Fruit fly (Drosophila melanogaster) whole organism, embryonic: ENCODE results near the gene Pfdn2.

Experiments
- Asciz ChIP-seq: fragments of 200-800 bp; sonication (Bioruptor generic); optimal IDR thresholded peaks from 2 replicates; lab custom pipeline; 2017; ENCODE audit warnings: missing biosample characterization, mild to moderate bottlenecking, missing genetic modification characterization, missing genetic modification reagents
- CG10267 ChIP-seq: fragments of 200-800 bp; sonication (Bioruptor generic); optimal IDR thresholded peaks from 2 replicates; lab custom pipeline; 2018; ENCODE audit warnings: missing biosample characterization, mild to moderate bottlenecking, missing genetic modification characterization, moderate library complexity
- CG10274 ChIP-seq: fragments of 200-800 bp; sonication (Bioruptor generic); optimal IDR thresholded peaks from 3 replicates; lab custom pipeline; 2017; ENCODE audit warnings: missing biosample characterization, mild to moderate bottlenecking, missing genetic modification characterization
- CG1233 ChIP-seq: fragments of 200-800 bp; sonication (Bioruptor generic); optimal IDR thresholded peaks from 4 replicates; lab custom pipeline; 2018; ENCODE audit warnings: missing biosample characterization, mild to moderate bottlenecking, missing genetic modification characterization
- CG13296 ChIP-seq: fragments of 200-800 bp; sonication (Bioruptor generic); optimal IDR thresholded peaks from 3 replicates; lab custom pipeline; 2018; ENCODE audit warnings: missing biosample characterization, mild to moderate bottlenecking, missing genetic modification characterization
- CG15269 ChIP-seq: fragments of 200-800 bp; sonication (Bioruptor generic); optimal IDR thresholded peaks from 2 replicates; lab custom pipeline; 2018; ENCODE audit warnings: missing biosample characterization, mild to moderate bottlenecking, missing genetic modification characterization, moderate library complexity
- CG15696 ChIP-seq: fragments of 200-800 bp; sonication (Bioruptor generic); optimal IDR thresholded peaks from 2 replicates; lab custom pipeline; 2019; ENCODE audit warnings: missing biosample characterization, mild to moderate bottlenecking, missing genetic modification characterization, moderate library complexity
- CG18262 ChIP-seq: fragments of 200-800 bp; optimal IDR thresholded peaks from 3 replicates; lab custom pipeline; 2019; ENCODE audit warnings: missing biosample characterization, mild to moderate bottlenecking, missing genetic modification characterization, moderate library complexity
- CG2116 ChIP-seq: fragments of 200-800 bp; sonication (Bioruptor generic); optimal IDR thresholded peaks from 3 replicates; lab custom pipeline; 2018; ENCODE audit warnings: missing biosample characterization, mild to moderate bottlenecking, missing genetic modification characterization
- CG2202 ChIP-seq: fragments of 200-800 bp; sonication (Bioruptor generic); optimal IDR thresholded peaks from 2 replicates; lab custom pipeline; 2018; ENCODE audit warnings: missing biosample characterization, mild to moderate bottlenecking, missing genetic modification characterization
- CG34422 ChIP-seq: fragments of 200-800 bp; sonication (Bioruptor generic); IDR thresholded peaks from 3 replicates; pipeline ENCODE4 v1.3.6; 2022; ENCODE audit warnings: missing biosample characterization, missing genetic modification characterization
- CG4360 ChIP-seq: fragments of 200-800 bp; sonication (Bioruptor generic); IDR thresholded peaks from 2 replicates; pipeline ENCODE4 v1.3.6; 2022; ENCODE audit warnings: missing biosample characterization, missing genetic modification characterization
- CG6683 ChIP-seq: fragments of 200-800 bp; sonication (Bioruptor generic); optimal IDR thresholded peaks from 2 replicates; lab custom pipeline; 2017; ENCODE audit warnings: missing biosample characterization, mild to moderate bottlenecking, missing genetic modification characterization, missing genetic modification reagents
- CG6813 ChIP-seq: fragments of 200-800 bp; sonication (Bioruptor generic); optimal IDR thresholded peaks from 2 replicates; lab custom pipeline; 2017; ENCODE audit warnings: missing biosample characterization, missing genetic modification characterization, mild to moderate bottlenecking, moderate library complexity, missing genetic modification reagents
- CG7745 ChIP-seq: fragments of 200-800 bp; sonication (Bioruptor generic); optimal IDR thresholded peaks from 2 replicates; lab custom pipeline; 2018; ENCODE audit warnings: missing biosample characterization, mild to moderate bottlenecking, missing genetic modification characterization, moderate library complexity
- CG7963 ChIP-seq: fragments of 200-800 bp; sonication (Bioruptor generic); IDR thresholded peaks from 3 replicates; pipeline ENCODE4 v1.3.6; 2022; ENCODE audit warnings: missing biosample characterization, missing genetic modification characterization; ENCODE audit not compliant: partially characterized antibody
- CG9215 ChIP-seq: fragments of 200-800 bp; sonication (Bioruptor generic); IDR thresholded peaks from 2 replicates; pipeline ENCODE4 v1.3.6; 2022; ENCODE audit warnings: missing biosample characterization, missing genetic modification characterization
- CG9876 ChIP-seq: fragments of 200-800 bp; sonication (Bioruptor generic); optimal IDR thresholded peaks from 2 replicates; lab custom pipeline; 2016; ENCODE audit warnings: missing biosample characterization, missing genetic modification characterization
- CHES-1-like ChIP-seq: fragments of 200-800 bp; sonication (Bioruptor generic); optimal IDR thresholded peaks from 2 replicates; lab custom pipeline; 2016; ENCODE audit warnings: missing biosample characterization, missing genetic modification characterization
- D19B ChIP-seq: fragments of 200-800 bp; sonication (Bioruptor generic); optimal IDR thresholded peaks from 2 replicates; lab custom pipeline; 2017; ENCODE audit warnings: missing biosample characterization, mild to moderate bottlenecking, missing genetic modification characterization
- Dbx ChIP-seq: fragments of 200-800 bp; sonication (Bioruptor generic); IDR thresholded peaks from 3 replicates; pipeline ENCODE4 v1.3.6; 2022; ENCODE audit warnings: missing biosample characterization, missing genetic modification characterization
- Dip2 ChIP-seq: fragments of 200-800 bp; sonication (Bioruptor generic); IDR thresholded peaks from 2 replicates; pipeline ENCODE4 v1.3.6; 2022; ENCODE audit warnings: missing biosample characterization, missing genetic modification characterization
- E2f2 ChIP-seq: fragments of 200-800 bp; sonication (Bioruptor generic); IDR thresholded peaks from 2 replicates; pipeline ENCODE4 v1.3.6; 2022; ENCODE audit warnings: missing biosample characterization, missing genetic modification characterization
- HLHmδ ChIP-seq: fragments of 200-800 bp; sonication (Bioruptor generic); optimal IDR thresholded peaks from 2 replicates; lab custom pipeline; 2018; ENCODE audit warnings: missing biosample characterization, mild to moderate bottlenecking, missing genetic modification characterization, moderate library complexity
- Med ChIP-seq: fragments of 200-800 bp; sonication (Bioruptor generic); peaks from one replicate; lab custom pipeline; 2016; ENCODE audit warnings: missing biosample characterization, missing genetic modification characterization, mild to moderate bottlenecking, inconsistent platforms, moderate library complexity
- Mes4 ChIP-seq: fragments of 200-800 bp; sonication (Bioruptor generic); optimal IDR thresholded peaks from 2 replicates; lab custom pipeline; 2016; ENCODE audit warnings: missing biosample characterization, missing genetic modification characterization
- Oaz ChIP-seq: fragments of 200-800 bp; sonication (Bioruptor generic); IDR thresholded peaks from 2 replicates; pipeline ENCODE4 v1.3.6; 2022; ENCODE audit warnings: missing biosample characterization, missing genetic modification characterization
- PHDP ChIP-seq: fragments of 200-800 bp; sonication (Bioruptor generic); optimal IDR thresholded peaks from 3 replicates; lab custom pipeline; 2018; ENCODE audit warnings: missing biosample characterization, mild to moderate bottlenecking, missing genetic modification characterization, moderate library complexity
- Sin3A ChIP-seq: fragments of >200 bp; optimal IDR thresholded peaks from 2 replicates; lab custom pipeline; 2018
- Sry-β ChIP-seq: fragments of 200-800 bp; sonication (Bioruptor generic); optimal IDR thresholded peaks from 2 replicates; lab custom pipeline; 2018; ENCODE audit warnings: missing biosample characterization, mild to moderate bottlenecking, missing genetic modification characterization, moderate library complexity
- Xrp1 ChIP-seq: fragments of 200-800 bp; sonication (Bioruptor generic); IDR thresholded peaks from 2 replicates; pipeline ENCODE4 v1.3.6; 2022; ENCODE audit warnings: missing biosample characterization, missing genetic modification characterization
- ab ChIP-seq: fragments of 200-800 bp; sonication (Bioruptor generic); optimal IDR thresholded peaks from 2 replicates; lab custom pipeline; 2016; ENCODE audit warnings: missing biosample characterization, missing genetic modification characterization
- ac ChIP-seq: fragments of 200-800 bp; sonication (Bioruptor generic); optimal IDR thresholded peaks from 3 replicates; lab custom pipeline; 2017; ENCODE audit warnings: missing biosample characterization, mild to moderate bottlenecking, missing genetic modification characterization
- aop ChIP-seq: fragments of 200-800 bp; sonication (Bioruptor generic); IDR thresholded peaks from 2 replicates; pipeline ENCODE4 v1.3.6; 2022; ENCODE audit warnings: missing biosample characterization, missing genetic modification characterization
- ash1 ChIP-seq: fragments of 200-800 bp; sonication (Bioruptor generic); optimal IDR thresholded peaks from 2 replicates; lab custom pipeline; 2018; ENCODE audit warnings: missing biosample characterization, mild to moderate bottlenecking, missing genetic modification characterization
- bcd ChIP-seq: fragments of 200-800 bp; sonication (Bioruptor generic); optimal IDR thresholded peaks from 2 replicates; lab custom pipeline; 2017; ENCODE audit warnings: missing biosample characterization, mild to moderate bottlenecking, missing genetic modification characterization
- cad ChIP-seq: fragments of >200 bp; optimal IDR thresholded peaks from 2 replicates; lab custom pipeline; 2017; ENCODE audit warnings: missing biosample characterization, missing genetic modification characterization
- dysf ChIP-seq: fragments of 200-800 bp; sonication (Bioruptor generic); IDR thresholded peaks from 3 replicates; pipeline ENCODE4 v1.3.6; 2022; ENCODE audit warnings: missing biosample characterization, missing genetic modification characterization
- fd102C ChIP-seq: fragments of 200-800 bp; sonication (Bioruptor generic); optimal IDR thresholded peaks from 2 replicates; lab custom pipeline; 2018; ENCODE audit warnings: missing biosample characterization, mild to moderate bottlenecking, missing genetic modification characterization, moderate library complexity
- fru ChIP-seq: fragments of >200 bp; optimal IDR thresholded peaks from 2 replicates; lab custom pipeline; 2017
- gce ChIP-seq: fragments of 200-800 bp; sonication (Bioruptor generic); IDR thresholded peaks from 3 replicates; pipeline ENCODE4 v1.3.6; 2022; ENCODE audit warnings: missing biosample characterization, missing genetic modification characterization
- gt ChIP-seq: fragments of 200-800 bp; sonication (Bioruptor generic); IDR thresholded peaks from 2 replicates; pipeline ENCODE4 v1.3.6; 2022; ENCODE audit warnings: missing biosample characterization, missing genetic modification characterization
- inv ChIP-seq: fragments of 200-800 bp; sonication (Bioruptor generic); IDR thresholded peaks from 2 replicates; pipeline ENCODE4 v1.3.6; 2022; ENCODE audit warnings: missing biosample characterization, missing genetic modification characterization; ENCODE audit not compliant: partially characterized antibody
- jigr1 ChIP-seq: fragments of 200-800 bp; sonication (Bioruptor generic); IDR thresholded peaks from 3 replicates; pipeline ENCODE4 v1.3.6; 2022; ENCODE audit warnings: missing biosample characterization, missing genetic modification characterization
- luna ChIP-seq: fragments of 200-800 bp; sonication (Bioruptor generic); optimal IDR thresholded peaks from 2 replicates; lab custom pipeline; 2016; ENCODE audit warnings: missing biosample characterization, missing genetic modification characterization
- maf-S ChIP-seq: fragments of 200-800 bp; sonication (Bioruptor generic); optimal IDR thresholded peaks from 2 replicates; lab custom pipeline; 2016; ENCODE audit warnings: missing biosample characterization, missing genetic modification characterization
- onecut ChIP-seq: fragments of 200-800 bp; sonication (Bioruptor generic); IDR thresholded peaks from 2 replicates; pipeline ENCODE4 v1.3.6; 2022; ENCODE audit warnings: missing biosample characterization, missing genetic modification characterization
- p53 ChIP-seq: fragments of 200-800 bp; sonication (Bioruptor generic); optimal IDR thresholded peaks from 2 replicates; lab custom pipeline; 2016; ENCODE audit warnings: missing biosample characterization, missing genetic modification characterization
- phol ChIP-seq: fragments of 200-800 bp; sonication (Bioruptor generic); optimal IDR thresholded peaks from 3 replicates; lab custom pipeline; 2018; ENCODE audit warnings: missing biosample characterization, mild to moderate bottlenecking, missing genetic modification characterization, moderate library complexity
- sob ChIP-seq: fragments of 200-800 bp; sonication (Bioruptor generic); IDR thresholded peaks from 2 replicates; pipeline ENCODE4 v1.3.6; 2022; ENCODE audit warnings: missing biosample characterization, missing genetic modification characterization
- usp ChIP-seq: fragments of >200 bp; optimal IDR thresholded peaks from 2 replicates; lab custom pipeline; 2017; ENCODE audit warnings: missing biosample characterization, missing genetic modification characterization
- wor ChIP-seq: fragments of 200-800 bp; sonication (Bioruptor generic); IDR thresholded peaks from 2 replicates; pipeline ENCODE4 v1.3.6; 2022; ENCODE audit warnings: missing biosample characterization, missing genetic modification characterization

Pfdn2 gene

DNA sequence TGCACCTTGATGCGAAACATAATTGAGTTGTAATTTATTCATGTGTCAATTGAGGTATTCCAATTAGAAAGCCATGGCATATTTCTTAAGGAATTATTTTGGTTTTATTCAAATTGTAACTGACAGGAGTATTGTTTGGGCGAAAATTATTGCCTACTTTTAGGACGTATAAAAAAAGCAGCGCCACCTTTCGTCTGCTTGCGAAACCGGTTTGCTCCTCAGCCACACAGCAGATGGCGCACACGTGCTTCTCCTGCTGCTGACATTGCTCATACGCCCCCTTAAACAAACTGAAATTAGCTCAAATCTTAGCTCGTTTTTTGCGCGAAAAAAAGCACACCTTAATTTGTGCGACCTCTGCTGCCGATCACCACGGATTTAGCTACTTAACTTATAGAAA lies 26.3 kb downstream of the Pfdn2 start (continued):
- peak; percentile 4 for TF ChIP-seq CG13296 (GFP tag; lab: Kevin White, UChicago)
- peak; percentile 79 for TF ChIP-seq CG15696 (tag; lab: Kevin White, UChicago)
- peak; percentile 57 for TF ChIP-seq CG10267 (tag; lab: Kevin White, UChicago)
- TF ChIP-seq bcd (GFP tag; lab: Kevin White, UChicago): peak; percentile 74
- TF ChIP-seq CG4360 (GFP tag; lab: Robert Waterston, UW): no peak; the same call in 1 of the 2 replicates
- peak; percentile 85 for TF ChIP-seq dysf (GFP tag; lab: Robert Waterston, UW)
- TF ChIP-seq onecut (GFP tag; lab: Robert Waterston, UW): peak; percentile 86
- no peak for TF ChIP-seq Dip2 (GFP tag; lab: Robert Waterston, UW)
- TF ChIP-seq CG6683 (GFP tag; lab: Kevin White, UChicago): no peak
- peak; percentile 62 for TF ChIP-seq PHDP (tag; lab: Kevin White, UChicago)
- peak; percentile 58 for TF ChIP-seq p53 (GFP tag; lab: Kevin White, UChicago)
- peak; percentile 63 for TF ChIP-seq CG6813
- no peak for TF ChIP-seq gt (GFP tag; lab: Robert Waterston, UW)
- peak; percentile 42; the same call in 1 of the 2 replicates for TF ChIP-seq aop (GFP tag; lab: Robert Waterston, UW)
- peak; percentile 81 for TF ChIP-seq Dbx (GFP tag; lab: Robert Waterston, UW)
- peak; percentile 30 for TF ChIP-seq CHES-1-like (GFP tag; lab: Kevin White, UChicago)
- no peak for TF ChIP-seq inv (GFP tag; lab: Robert Waterston, UW)
- peak; percentile 1 for TF ChIP-seq D19B (GFP tag; lab: Kevin White, UChicago)
- no peak for TF ChIP-seq luna (GFP tag; lab: Kevin White, UChicago)
- TF ChIP-seq jigr1 (GFP tag; lab: Robert Waterston, UW): no peak
- TF ChIP-seq CG15269 (tag; lab: Kevin White, UChicago): peak; percentile 55
- TF ChIP-seq Mes4 (GFP tag; lab: Kevin White, UChicago): peak; percentile 81
- peak; percentile 79; the same call in 2 of the 3 replicates for TF ChIP-seq CG34422 (GFP tag; lab: Robert Waterston, UW)
- TF ChIP-seq HLHmδ (GFP tag; lab: Kevin White, UChicago): peak; percentile 71
- peak; percentile 47 for TF ChIP-seq CG2116
- TF ChIP-seq CG2202: peak; percentile 55
- peak; percentile 25; the same call in 1 of the 2 replicates for TF ChIP-seq E2f2
- TF ChIP-seq Xrp1 (GFP tag; lab: Robert Waterston, UW): peak; percentile 73
- TF ChIP-seq fd102C (GFP tag; lab: Kevin White, UChicago): peak; percentile 56
- peak; percentile 11 for TF ChIP-seq ab (GFP tag; lab: Kevin White, UChicago)
- TF ChIP-seq gce (GFP tag; lab: Robert Waterston, UW): peak; percentile 72; the same call in 1 of the 3 replicates
- TF ChIP-seq Sry-β (GFP tag; lab: Kevin White, UChicago): no peak
- TF ChIP-seq Oaz: peak; percentile 70
- TF ChIP-seq CG10274: peak; percentile 55
- TF ChIP-seq wor (GFP tag; lab: Robert Waterston, UW): no peak
- TF ChIP-seq sob: peak; percentile 82
- TF ChIP-seq CG18262 (tag; lab: Kevin White, UChicago): peak; percentile 63
- TF ChIP-seq ash1 (GFP tag; lab: Kevin White, UChicago): peak; percentile 24
- peak; percentile 98 for TF ChIP-seq Med (GFP tag; lab: Kevin White, UChicago)
- TF ChIP-seq Sin3A (lab: Kevin White, UChicago): no peak
- no peak for TF ChIP-seq CG7963 (GFP tag; lab: Robert Waterston, UW)
- no peak for TF ChIP-seq fru (lab: Kevin White, UChicago)
- TF ChIP-seq CG9876 (GFP tag; lab: Kevin White, UChicago): peak; percentile 83
- no peak for TF ChIP-seq CG7745 (tag; lab: Kevin White, UChicago)
- TF ChIP-seq ac (GFP tag; lab: Kevin White, UChicago): peak; percentile 44
- no peak for TF ChIP-seq usp (GFP tag; lab: Kevin White, UChicago)
- no peak for TF ChIP-seq cad (GFP tag; lab: Kevin White, UChicago)
- TF ChIP-seq phol (tag; lab: Kevin White, UChicago): peak; percentile 55
- peak; percentile 65; the same call in 1 of the 2 replicates for TF ChIP-seq CG9215
- TF ChIP-seq CG1233 (GFP tag; lab: Kevin White, UChicago): peak; percentile 68
- peak; percentile 51 for TF ChIP-seq Asciz
- peak; percentile 64 for TF ChIP-seq maf-S
